Fruit fly (Drosophila melanogaster): ENCODE results near the gene Snmp1.

Snmp1 gene

DNA sequence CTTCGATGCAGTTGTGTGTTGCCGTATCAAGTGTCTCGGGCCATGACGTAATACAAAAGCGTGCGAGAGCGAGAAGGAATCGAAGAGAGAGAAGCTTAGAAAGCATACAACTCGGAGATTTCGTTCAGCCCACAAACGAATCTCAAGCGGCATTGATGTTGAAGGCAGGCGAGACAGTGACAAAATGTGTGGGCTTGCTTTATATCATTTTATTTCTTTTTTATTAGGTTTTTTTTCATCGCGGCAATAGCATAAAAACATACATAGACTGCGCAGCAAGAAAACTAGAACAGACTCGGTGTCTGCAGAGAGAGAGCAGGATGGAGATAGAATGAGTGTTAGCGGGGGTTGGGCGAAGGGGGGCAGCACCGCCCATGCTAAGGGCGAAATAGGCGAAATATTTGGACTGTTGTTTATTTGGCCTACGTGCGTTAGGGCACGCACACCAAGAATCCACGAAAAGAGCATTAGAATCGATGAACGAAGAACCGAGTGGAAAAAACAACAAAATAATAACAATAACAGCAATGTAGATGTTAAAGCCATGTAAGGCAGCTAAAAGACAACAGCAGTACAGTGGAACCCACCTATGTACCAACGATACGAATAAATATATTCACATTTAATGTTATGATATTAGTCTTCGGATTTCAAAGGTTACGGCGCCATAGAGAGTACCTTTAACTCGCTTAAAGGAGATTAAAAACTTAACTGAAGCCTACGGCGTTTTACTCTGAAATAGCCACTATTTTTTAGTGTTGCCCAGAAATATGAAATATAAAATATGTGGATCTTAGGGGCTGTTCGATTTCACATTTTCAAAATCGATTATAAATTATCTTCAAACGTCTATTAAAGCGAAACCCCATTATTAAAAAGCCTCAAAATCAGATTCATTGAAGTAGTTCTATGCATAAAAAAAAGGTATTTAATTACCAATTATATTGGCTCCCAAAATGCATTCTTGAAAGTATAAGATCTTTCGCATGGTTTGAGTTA is 19.7 kb upstream of the Snmp1 start:
- TF ChIP-seq CG32121 (GFP tag; IDR thresholded peaks at IDR 0.05) (no peak), CG4496 (GFP tag; IDR thresholded peaks at IDR 0.05) (no peak), D1 (tag; optimal IDR thresholded peaks at IDR 0.05) (no peak), Pif1A (GFP tag; optimal IDR thresholded peaks at IDR 0.05) (no peak), CG9948 (tag; optimal IDR thresholded peaks at IDR 0.05) (no peak), Pif1B (GFP tag; optimal IDR thresholded peaks at IDR 0.05) (no peak), CG12605 (GFP tag; IDR thresholded peaks at IDR 0.05) (no peak), CG10348 (GFP tag; IDR thresholded peaks at IDR 0.05) (no peak), CG15710 (tag; optimal IDR thresholded peaks at IDR 0.05) (no peak), CG34367 (tag; optimal IDR thresholded peaks at IDR 0.05) (no peak), rn (GFP tag; IDR thresholded peaks at IDR 0.05) (no peak), Ets98B (GFP tag; IDR thresholded peaks at IDR 0.05) (no peak), CG8301 (tag; optimal IDR thresholded peaks at IDR 0.05) (no peak), CG8159 (tag; optimal IDR thresholded peaks at IDR 0.05) (no peak)

DNA sequence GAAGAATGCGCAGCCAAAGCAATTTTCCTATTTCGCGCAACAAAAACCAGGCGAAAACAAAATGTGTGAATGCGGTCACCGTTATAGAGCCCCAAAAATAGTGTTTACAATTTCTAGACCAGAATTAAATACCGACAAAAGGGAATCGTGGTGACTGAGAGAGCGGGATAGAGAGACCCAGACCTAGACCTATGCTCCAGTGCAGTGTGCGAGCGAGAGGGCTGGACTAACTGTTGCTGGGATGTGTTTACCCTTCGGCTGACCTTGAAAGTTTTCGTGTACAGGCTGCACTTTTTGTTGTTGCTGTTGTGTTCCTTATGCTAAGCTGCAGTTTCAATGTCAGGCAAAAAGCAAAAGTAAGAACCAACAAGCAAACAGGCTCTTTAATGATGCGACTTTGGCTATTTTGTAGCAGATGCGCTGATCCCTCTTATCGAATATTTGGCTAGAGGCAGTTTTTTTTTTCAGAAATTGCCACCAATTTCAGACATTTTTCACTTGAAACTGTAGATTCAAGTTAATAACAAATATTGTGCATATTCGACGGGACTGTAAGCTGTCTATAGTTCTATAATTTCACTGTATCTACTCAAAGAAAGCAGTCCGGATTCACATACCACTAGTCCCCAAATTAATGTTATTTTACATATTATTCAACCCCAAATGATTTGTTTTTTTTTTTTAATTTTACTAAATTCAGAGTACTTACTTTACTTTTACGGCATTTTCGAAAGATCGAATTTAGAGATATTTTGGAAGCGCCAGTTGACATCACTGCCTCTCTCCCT is 18.8 kb upstream of the Snmp1 start:
- TF ChIP-seq CG15710 (tag; optimal IDR thresholded peaks at IDR 0.05) (peak; percentile 32), Snoo (tag; optimal IDR thresholded peaks at IDR 0.05) (peak; percentile 48), Ets98B (GFP tag; IDR thresholded peaks at IDR 0.05) (no peak), Pif1A (GFP tag; optimal IDR thresholded peaks at IDR 0.05) (peak; percentile 59), EcR (GFP tag; optimal IDR thresholded peaks at IDR 0.05) (peak; percentile 56), rn (GFP tag; IDR thresholded peaks at IDR 0.05) (no peak), CG14655 (GFP tag; optimal IDR thresholded peaks at IDR 0.05) (peak; percentile 52), CG4496 (GFP tag; IDR thresholded peaks at IDR 0.05) (no peak), CG34367 (tag; optimal IDR thresholded peaks at IDR 0.05) (no peak), CG13204 (GFP tag; optimal IDR thresholded peaks at IDR 0.05) (no peak), CG32121 (GFP tag; IDR thresholded peaks at IDR 0.05) (no peak), CG8301 (tag; optimal IDR thresholded peaks at IDR 0.05) (peak; percentile 19), CG12605 (GFP tag; IDR thresholded peaks at IDR 0.05) (peak; percentile 67), D1 (tag; optimal IDR thresholded peaks at IDR 0.05) (no peak), Pif1B (GFP tag; optimal IDR thresholded peaks at IDR 0.05) (no peak), CG17806 (tag; optimal IDR thresholded peaks at IDR 0.05) (peak; percentile 8), CG10348 (GFP tag; IDR thresholded peaks at IDR 0.05) (no peak), fd96Ca (GFP tag; IDR thresholded peaks at IDR 0.05) (no peak), gl (tag; optimal IDR thresholded peaks at IDR 0.05) (no peak), CG8159 (tag; optimal IDR thresholded peaks at IDR 0.05) (peak; percentile 48), CG9948 (tag; optimal IDR thresholded peaks at IDR 0.05) (peak; percentile 27)

DNA sequence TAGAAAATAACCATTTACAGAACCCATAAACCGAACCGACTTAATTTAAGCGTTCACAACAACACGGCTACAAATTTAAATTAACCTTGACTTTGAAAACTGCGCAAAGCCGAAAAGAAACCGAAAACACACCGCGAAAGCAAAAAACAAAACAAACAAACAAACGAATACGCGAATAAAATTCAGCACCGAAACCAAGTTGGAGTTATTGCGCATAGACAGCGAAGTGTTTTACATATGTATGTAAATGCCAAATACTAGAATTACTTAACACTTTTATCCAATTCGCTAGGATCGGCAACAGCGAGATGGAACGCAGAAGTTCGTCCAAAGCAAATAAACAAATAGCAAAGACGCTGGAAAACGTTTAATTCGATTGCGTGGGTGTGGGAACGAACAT is 17.6 kb upstream of the Snmp1 start:
- TF ChIP-seq CG10348 (GFP tag; IDR thresholded peaks at IDR 0.05): no peak
- TF ChIP-seq rn (GFP tag; IDR thresholded peaks at IDR 0.05): no peak
- TF ChIP-seq CG32121 (GFP tag; IDR thresholded peaks at IDR 0.05): no peak
- no peak for TF ChIP-seq gl (tag; optimal IDR thresholded peaks at IDR 0.05)
- TF ChIP-seq Pif1B (GFP tag; optimal IDR thresholded peaks at IDR 0.05): no peak
- no peak for TF ChIP-seq CG12605 (GFP tag; IDR thresholded peaks at IDR 0.05)

DNA sequence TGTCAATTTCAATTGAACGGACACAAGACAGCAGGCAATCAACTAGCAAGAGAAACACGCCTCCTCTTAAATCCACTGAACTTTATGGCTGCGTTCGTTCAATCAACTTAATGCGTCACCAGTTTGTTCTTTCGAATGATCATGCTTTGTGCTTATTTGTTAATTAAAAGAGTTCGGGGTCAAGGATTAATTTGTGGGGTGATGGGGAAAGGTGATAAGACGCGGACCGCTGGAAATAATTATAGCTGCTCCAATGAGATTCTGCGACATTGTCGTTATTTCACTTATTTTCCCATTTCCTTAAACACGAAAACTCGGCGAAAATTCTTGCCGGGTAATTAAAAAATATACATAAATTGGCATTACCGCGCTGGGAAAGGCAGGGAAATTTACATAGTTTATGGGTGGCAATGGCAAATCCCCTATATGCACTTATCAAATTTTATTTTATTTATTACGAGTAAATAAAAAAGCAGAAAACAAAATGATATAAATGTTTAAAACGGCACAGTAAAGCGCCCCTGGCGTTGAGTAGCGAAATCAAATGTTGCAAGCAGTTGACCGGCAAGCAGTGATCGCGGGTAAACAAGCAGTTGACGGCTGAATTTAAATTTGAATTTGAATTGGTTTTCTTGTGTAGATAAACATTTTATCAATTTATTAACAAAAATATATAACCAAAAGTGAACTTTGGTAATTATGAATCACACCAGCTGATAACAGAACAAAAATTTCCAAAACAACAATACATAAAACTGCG is 16.5 kb upstream of the Snmp1 start:
- TF ChIP-seq CG34367 (tag; optimal IDR thresholded peaks at IDR 0.05): no peak
- TF ChIP-seq CG14655 (GFP tag; optimal IDR thresholded peaks at IDR 0.05): peak; percentile 35
- TF ChIP-seq Snoo (tag; optimal IDR thresholded peaks at IDR 0.05): peak; percentile 28
- TF ChIP-seq CG10348 (GFP tag; IDR thresholded peaks at IDR 0.05): no peak
- TF ChIP-seq gl (tag; optimal IDR thresholded peaks at IDR 0.05): no peak
- TF ChIP-seq CG4496 (GFP tag; IDR thresholded peaks at IDR 0.05): peak; percentile 63; the same call in 2 of the 3 replicates
- peak; percentile 22 for TF ChIP-seq CG8301 (tag; optimal IDR thresholded peaks at IDR 0.05)
- peak; percentile 26 for TF ChIP-seq CG17806 (tag; optimal IDR thresholded peaks at IDR 0.05)
- no peak for TF ChIP-seq Pif1A (GFP tag; optimal IDR thresholded peaks at IDR 0.05)
- no peak for TF ChIP-seq rn (GFP tag; IDR thresholded peaks at IDR 0.05)
- no peak; the same call in 1 of the 2 replicates for TF ChIP-seq CG12605 (GFP tag; IDR thresholded peaks at IDR 0.05)
- peak; percentile 95 for TF ChIP-seq D1 (tag; optimal IDR thresholded peaks at IDR 0.05)
- no peak for TF ChIP-seq CG9948 (tag; optimal IDR thresholded peaks at IDR 0.05)
- no peak for TF ChIP-seq CG13204 (GFP tag; optimal IDR thresholded peaks at IDR 0.05)
- peak; percentile 66 for TF ChIP-seq EcR (GFP tag; optimal IDR thresholded peaks at IDR 0.05)
- no peak for TF ChIP-seq fd96Ca (GFP tag; IDR thresholded peaks at IDR 0.05)
- 0 out of 2 replicates have a peak, but pooled peaks have one; percentile 18 for TF ChIP-seq CG32121 (GFP tag; IDR thresholded peaks at IDR 0.05)
- peak; percentile 10 for TF ChIP-seq CG15710 (tag; optimal IDR thresholded peaks at IDR 0.05)
- TF ChIP-seq CG8159 (tag; optimal IDR thresholded peaks at IDR 0.05): peak; percentile 25
- TF ChIP-seq Pif1B (GFP tag; optimal IDR thresholded peaks at IDR 0.05): no peak
- peak; percentile 43; the same call in 1 of the 2 replicates for TF ChIP-seq Ets98B (GFP tag; IDR thresholded peaks at IDR 0.05)

All from whole organism, pupa.